Fruit fly (Drosophila melanogaster) whole organism, prepupa: ENCODE data around the gene Acp36DE.
A peak's percentile ranks its signal among the peaks of the same experiment; 100 is the strongest.

ENCODE experiments used
- CG10669 ChIP-seq: fragments of 200-800 bp; sonication (Bioruptor generic); optimal IDR thresholded peaks from 3 replicates; lab custom pipeline; 2018; ENCODE audit warnings: missing biosample characterization, mild to moderate bottlenecking, missing genetic modification characterization, moderate library complexity
- CG11294 ChIP-seq: fragments of 200-800 bp; sonication (Bioruptor generic); IDR thresholded peaks from 2 replicates; pipeline ENCODE4 v1.3.6; 2022; ENCODE audit warnings: missing biosample characterization, missing genetic modification characterization
- CG11762 ChIP-seq: fragments of 200-800 bp; sonication (Bioruptor generic); optimal IDR thresholded peaks from 3 replicates; lab custom pipeline; 2016; ENCODE audit warnings: missing biosample characterization, missing genetic modification characterization; ENCODE audit not compliant: insufficient read depth
- CG11902 ChIP-seq: fragments of 200-800 bp; sonication (Bioruptor generic); optimal IDR thresholded peaks from 3 replicates; lab custom pipeline; 2016; ENCODE audit warnings: missing biosample characterization, missing genetic modification characterization
- CG15336 ChIP-seq: fragments of 200-800 bp; sonication (Bioruptor generic); IDR thresholded peaks from 2 replicates; pipeline ENCODE4 v1.3.6; 2022; ENCODE audit warnings: missing biosample characterization, missing genetic modification characterization
- CG1621 ChIP-seq: fragments of 200-800 bp; sonication (Bioruptor generic); optimal IDR thresholded peaks from 3 replicates; lab custom pipeline; 2018; ENCODE audit warnings: missing biosample characterization, mild to moderate bottlenecking, missing genetic modification characterization
- CG16779 ChIP-seq: fragments of 200-800 bp; sonication (Bioruptor generic); optimal IDR thresholded peaks from 3 replicates; lab custom pipeline; 2017; ENCODE audit warnings: missing biosample characterization, mild to moderate bottlenecking, missing genetic modification characterization
- CG31627 ChIP-seq: fragments of 200-800 bp; sonication (Bioruptor generic); optimal IDR thresholded peaks from 3 replicates; lab custom pipeline; 2016; ENCODE audit warnings: missing biosample characterization, missing genetic modification characterization
- CG32006 ChIP-seq: fragments of 200-800 bp; sonication (Bioruptor generic); optimal IDR thresholded peaks from 3 replicates; lab custom pipeline; 2017; ENCODE audit warnings: missing biosample characterization, mild to moderate bottlenecking, missing genetic modification characterization
- CG34406 ChIP-seq: fragments of 200-800 bp; sonication (Bioruptor generic); optimal IDR thresholded peaks from 3 replicates; lab custom pipeline; 2016; ENCODE audit warnings: missing biosample characterization, missing genetic modification characterization
- CG3919 ChIP-seq: fragments of 200-800 bp; sonication (Bioruptor generic); optimal IDR thresholded peaks from 3 replicates; lab custom pipeline; 2016; ENCODE audit warnings: missing biosample characterization, missing genetic modification characterization
- CG6163 ChIP-seq: fragments of 200-800 bp; sonication (Bioruptor generic); IDR thresholded peaks from 3 replicates; pipeline ENCODE4 v1.3.6; 2022; ENCODE audit warnings: missing biosample characterization, missing genetic modification characterization
- CG6792 ChIP-seq: fragments of 200-800 bp; sonication (Bioruptor generic); optimal IDR thresholded peaks from 3 replicates; lab custom pipeline; 2016; ENCODE audit warnings: missing biosample characterization, missing genetic modification characterization
- CG6808 ChIP-seq: fragments of 200-800 bp; sonication (Bioruptor generic); optimal IDR thresholded peaks from 3 replicates; lab custom pipeline; 2017; ENCODE audit warnings: missing biosample characterization, missing genetic modification characterization, mild to moderate bottlenecking, moderate library complexity, missing genetic modification reagents
- CG6854 ChIP-seq: fragments of 200-800 bp; sonication (Bioruptor generic); optimal IDR thresholded peaks from 2 replicates; lab custom pipeline; 2017; ENCODE audit warnings: missing biosample characterization, mild to moderate bottlenecking, missing genetic modification characterization
- CG7368 ChIP-seq: fragments of 200-800 bp; sonication (Bioruptor generic); optimal IDR thresholded peaks from 3 replicates; lab custom pipeline; 2016; ENCODE audit warnings: missing biosample characterization, missing genetic modification characterization
- CG8119 ChIP-seq: fragments of 200-800 bp; sonication (Bioruptor generic); IDR thresholded peaks from 3 replicates; pipeline ENCODE4 v1.3.6; 2022; ENCODE audit warnings: missing biosample characterization, missing genetic modification characterization
- CG8319 ChIP-seq: fragments of 200-800 bp; sonication (Bioruptor generic); optimal IDR thresholded peaks from 3 replicates; lab custom pipeline; 2016; ENCODE audit warnings: missing biosample characterization, missing genetic modification characterization
- CG8632 ChIP-seq: fragments of 200-800 bp; sonication (Bioruptor generic); optimal IDR thresholded peaks from 3 replicates; lab custom pipeline; 2016; ENCODE audit warnings: missing biosample characterization, missing genetic modification characterization
- CG9139 ChIP-seq: fragments of 200-800 bp; sonication (Bioruptor generic); optimal IDR thresholded peaks from 3 replicates; lab custom pipeline; 2017; ENCODE audit warnings: missing biosample characterization, mild to moderate bottlenecking, missing genetic modification characterization
- Eip75B ChIP-seq: fragments of 200-800 bp; sonication (Bioruptor generic); optimal IDR thresholded peaks from 3 replicates; lab custom pipeline; 2016; ENCODE audit warnings: missing biosample characterization, missing genetic modification characterization
- Eip78C ChIP-seq: fragments of 200-800 bp; sonication (Bioruptor generic); peaks from one replicate; lab custom pipeline; 2016; ENCODE audit warnings: missing biosample characterization, missing genetic modification characterization
- Eip93F ChIP-seq: fragments of 200-800 bp; sonication (Bioruptor generic); optimal IDR thresholded peaks from 2 replicates; lab custom pipeline; 2016; ENCODE audit warnings: missing biosample characterization, mild to moderate bottlenecking, missing genetic modification characterization
- Gug ChIP-seq: fragments of 200-800 bp; sonication (Bioruptor generic); IDR thresholded peaks from 2 replicates; pipeline ENCODE4 v1.3.6; 2022; ENCODE audit warnings: missing biosample characterization, missing genetic modification characterization
- Hr39 ChIP-seq: fragments of 200-800 bp; sonication (Bioruptor generic); optimal IDR thresholded peaks from 2 replicates; lab custom pipeline; 2016; ENCODE audit warnings: missing biosample characterization, missing genetic modification characterization
- Lpt ChIP-seq: fragments of 200-800 bp; sonication (Bioruptor generic); optimal IDR thresholded peaks from 3 replicates; lab custom pipeline; 2016; ENCODE audit warnings: missing biosample characterization, missing genetic modification characterization
- Met ChIP-seq: fragments of 200-800 bp; sonication (Bioruptor generic); optimal IDR thresholded peaks from 3 replicates; lab custom pipeline; 2016; ENCODE audit warnings: missing biosample characterization, missing genetic modification characterization
- OdsH ChIP-seq: fragments of 200-800 bp; sonication (Bioruptor generic); optimal IDR thresholded peaks from 3 replicates; lab custom pipeline; 2016; ENCODE audit warnings: missing biosample characterization, missing genetic modification characterization
- Sox102F ChIP-seq: fragments of 200-800 bp; sonication (Bioruptor generic); optimal IDR thresholded peaks from 2 replicates; lab custom pipeline; 2016; ENCODE audit warnings: missing biosample characterization, mild to moderate bottlenecking, missing genetic modification characterization
- Sox14 ChIP-seq: fragments of 200-800 bp; sonication (Bioruptor generic); optimal IDR thresholded peaks from 3 replicates; lab custom pipeline; 2016; ENCODE audit warnings: missing biosample characterization, missing genetic modification characterization
- achi ChIP-seq: fragments of 200-800 bp; sonication (Bioruptor generic); optimal IDR thresholded peaks from 3 replicates; lab custom pipeline; 2016; ENCODE audit warnings: missing biosample characterization, missing genetic modification characterization
- acj6 ChIP-seq: fragments of 200-800 bp; sonication (Bioruptor generic); optimal IDR thresholded peaks from 3 replicates; lab custom pipeline; 2016; ENCODE audit warnings: missing biosample characterization, missing genetic modification characterization
- cyc ChIP-seq: fragments of 200-800 bp; sonication (Bioruptor generic); optimal IDR thresholded peaks from 3 replicates; lab custom pipeline; 2016; ENCODE audit warnings: missing biosample characterization, missing genetic modification characterization
- dac ChIP-seq: fragments of 200-800 bp; sonication (Bioruptor generic); optimal IDR thresholded peaks from 2 replicates; lab custom pipeline; 2017; ENCODE audit warnings: missing biosample characterization, mild to moderate bottlenecking, missing genetic modification characterization
- dsx ChIP-seq: fragments of 200-800 bp; optimal IDR thresholded peaks from 3 replicates; lab custom pipeline; 2019; ENCODE audit warnings: missing biosample characterization, mild to moderate bottlenecking, missing genetic modification characterization, moderate library complexity; ENCODE audit not compliant: poor library complexity, severe bottlenecking
- eg ChIP-seq: fragments of 200-800 bp; sonication (Bioruptor generic); IDR thresholded peaks from 3 replicates; pipeline ENCODE4 v1.3.6; 2022; ENCODE audit warnings: missing biosample characterization, missing genetic modification characterization
- fd59A ChIP-seq: fragments of 200-800 bp; sonication (Bioruptor generic); optimal IDR thresholded peaks from 2 replicates; lab custom pipeline; 2017; ENCODE audit warnings: missing biosample characterization, mild to moderate bottlenecking, missing genetic modification characterization, missing genetic modification reagents
- fd85E ChIP-seq: fragments of 200-800 bp; sonication (Bioruptor generic); optimal IDR thresholded peaks from 3 replicates; lab custom pipeline; 2016; ENCODE audit warnings: missing biosample characterization, missing genetic modification characterization
- fkh ChIP-seq: fragments of 200-800 bp; sonication (Bioruptor generic); optimal IDR thresholded peaks from 3 replicates; lab custom pipeline; 2017; ENCODE audit warnings: missing biosample characterization, mild to moderate bottlenecking, missing genetic modification characterization, moderate library complexity
- lz ChIP-seq: fragments of 200-800 bp; sonication (Bioruptor generic); optimal IDR thresholded peaks from 3 replicates; lab custom pipeline; 2016; ENCODE audit warnings: missing biosample characterization, missing genetic modification characterization
- net ChIP-seq: fragments of 200-800 bp; sonication (Bioruptor generic); optimal IDR thresholded peaks from 3 replicates; lab custom pipeline; 2016; ENCODE audit warnings: missing biosample characterization, missing genetic modification characterization
- pdm3 ChIP-seq: fragments of 200-800 bp; sonication (Bioruptor generic); optimal IDR thresholded peaks from 3 replicates; lab custom pipeline; 2016; ENCODE audit warnings: missing biosample characterization, missing genetic modification characterization
- salr ChIP-seq, 2 experiments: fragments of 200-800 bp; sonication (Bioruptor generic); optimal IDR thresholded peaks; 3 replicates each; lab custom pipeline; 2016 to 2018; ENCODE audit warnings: missing biosample characterization in 2 of 2, missing genetic modification characterization in 2 of 2, mild to moderate bottlenecking in 1 of 2
- ss ChIP-seq, 2 experiments: fragments of 200-800 bp; sonication (Bioruptor generic); optimal IDR thresholded peaks; 2 replicates in 1 of 2; 3 replicates in 1 of 2; lab custom pipeline; 2017 to 2018; ENCODE audit warnings: mild to moderate bottlenecking in 2 of 2, missing biosample characterization in 2 of 2, missing genetic modification characterization in 2 of 2, moderate library complexity in 1 of 2
- svp ChIP-seq: fragments of 200-800 bp; sonication (Bioruptor generic); peaks from one replicate; lab custom pipeline; 2016; ENCODE audit warnings: missing biosample characterization, missing genetic modification characterization
- vri ChIP-seq: fragments of 200-800 bp; sonication (Bioruptor generic); optimal IDR thresholded peaks from 3 replicates; lab custom pipeline; 2016; ENCODE audit warnings: missing biosample characterization, mild to moderate bottlenecking, missing genetic modification characterization

Acp36DE gene

dm6 chr2L:18352808-18353207, 6.0 kb downstream of the Acp36DE start (continued):
- TF ChIP-seq pdm3 (GFP tag; lab: Kevin White, UChicago) (peak; percentile 65), CG16779 (peak; percentile 21), CG8319 (GFP tag; lab: Kevin White, UChicago) (peak; percentile 30), CG11902 (peak; percentile 45), CG6163 (GFP tag; lab: Robert Waterston, UW) (no peak), CG7368 (peak; percentile 33), CG11762 (GFP tag; lab: Kevin White, UChicago) (peak; percentile 56), dac (no peak), CG15336 (no peak), svp (GFP tag; lab: Kevin White, UChicago) (no peak), CG10669 (GFP tag; lab: Kevin White, UChicago) (peak; percentile 71), Eip93F (GFP tag; lab: Kevin White, UChicago) (no peak), CG8632 (GFP tag; lab: Kevin White, UChicago) (peak; percentile 63), CG34406 (peak; percentile 71), CG9139 (GFP tag; lab: Kevin White, UChicago) (peak; percentile 40), achi (GFP tag; lab: Kevin White, UChicago) (peak; percentile 73), Lpt (GFP tag; lab: Kevin White, UChicago) (peak; percentile 30), Eip75B (GFP tag; lab: Kevin White, UChicago) (peak; percentile 58), dsx (GFP tag; lab: Kevin White, UChicago) (peak; percentile 82), Eip78C (GFP tag; lab: Kevin White, UChicago) (peak; percentile 95), fd59A (GFP tag; lab: Kevin White, UChicago) (peak; percentile 70), Hr39 (GFP tag; lab: Kevin White, UChicago) (peak; percentile 45), Sox14 (GFP tag; lab: Kevin White, UChicago) (peak; percentile 66), salr (GFP tag; optimal IDR thresholded peaks at IDR 0.05; lab: Kevin White, UChicago) (peak; percentile 36 to 56), Sox102F (GFP tag; lab: Kevin White, UChicago) (peak; percentile 45), CG6808 (GFP tag; lab: Kevin White, UChicago) (peak; percentile 66), CG6854 (GFP tag; lab: Kevin White, UChicago) (no peak), Met (GFP tag; lab: Kevin White, UChicago) (peak; percentile 62), fd85E (no peak), CG3919 (peak; percentile 67), CG8119 (GFP tag; lab: Robert Waterston, UW) (peak; percentile 68), Gug (no peak), CG32006 (GFP tag; lab: Kevin White, UChicago) (peak; percentile 68)

DNA sequence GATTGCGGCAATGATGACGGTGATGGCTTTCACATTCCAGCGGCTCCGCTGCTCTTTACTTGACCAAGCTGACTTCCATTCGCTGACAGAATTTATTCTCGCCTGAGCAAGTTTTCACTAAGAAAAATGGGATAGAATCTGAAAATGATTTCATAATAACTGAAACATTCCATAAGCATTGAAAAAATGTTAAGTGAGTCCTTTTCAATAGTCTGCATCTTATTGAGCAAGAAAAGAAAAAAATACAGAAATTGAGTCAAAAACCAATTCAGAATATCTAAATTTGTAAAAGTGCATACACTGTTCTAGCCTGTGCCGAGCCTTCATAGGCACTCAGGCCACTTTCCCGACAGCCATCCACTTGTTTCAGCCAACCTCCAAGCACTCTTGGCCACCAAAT, 10.2 kb downstream of the Acp36DE start:
- TF ChIP-seq OdsH (GFP tag; lab: Kevin White, UChicago) (peak; percentile 48), CG6792 (no peak), Eip93F (GFP tag; lab: Kevin White, UChicago) (no peak), CG34406 (no peak), CG10669 (GFP tag; lab: Kevin White, UChicago) (peak; percentile 38), Hr39 (GFP tag; lab: Kevin White, UChicago) (no peak), eg (peak; percentile 75), Lpt (GFP tag; lab: Kevin White, UChicago) (peak; percentile 62), CG9139 (GFP tag; lab: Kevin White, UChicago) (no peak), Eip75B (GFP tag; lab: Kevin White, UChicago) (peak; percentile 45), fkh (GFP tag; lab: Kevin White, UChicago) (no peak), CG8632 (GFP tag; lab: Kevin White, UChicago) (no peak), dac (peak; percentile 2), CG7368 (no peak), CG8119 (GFP tag; lab: Robert Waterston, UW) (peak; percentile 76), acj6 (GFP tag; lab: Kevin White, UChicago) (peak; percentile 54), fd59A (GFP tag; lab: Kevin White, UChicago) (no peak), CG31627 (GFP tag; lab: Kevin White, UChicago) (no peak), CG11902 (no peak), CG11762 (GFP tag; lab: Kevin White, UChicago) (peak; percentile 29), CG3919 (peak; percentile 75), CG32006 (GFP tag; lab: Kevin White, UChicago) (peak; percentile 81), dsx (GFP tag; lab: Kevin White, UChicago) (no peak), lz (GFP tag; lab: Kevin White, UChicago) (no peak), cyc (GFP tag; lab: Kevin White, UChicago) (no peak), CG11294 (GFP tag; lab: Robert Waterston, UW) (no peak), CG1621 (tag; lab: Kevin White, UChicago) (no peak), vri (GFP tag; lab: Kevin White, UChicago) (no peak), CG16779 (peak; percentile 0), pdm3 (GFP tag; lab: Kevin White, UChicago) (peak; percentile 16), CG6163 (GFP tag; lab: Robert Waterston, UW) (peak; percentile 73), net (no peak), achi (GFP tag; lab: Kevin White, UChicago) (peak; percentile 66), fd85E (no peak), ss (GFP tag; optimal IDR thresholded peaks at IDR 0.05; lab: Kevin White, UChicago) (no peak), svp (GFP tag; lab: Kevin White, UChicago) (no peak), salr (GFP tag; optimal IDR thresholded peaks at IDR 0.05; lab: Kevin White, UChicago) (peak in 1 of 2 experiments; percentile 66)
